Fruit fly (Drosophila melanogaster): ENCODE data around the gene Sk2.

The Sk2 gene

dm6 chr3L:3074380-3074779 is 27.5 kb downstream of the Sk2 start (continued):
- TF ChIP-seq lz (GFP tag; optimal IDR thresholded peaks at IDR 0.05) (peak; percentile 58), pdm3 (GFP tag; optimal IDR thresholded peaks at IDR 0.05) (peak; percentile 44), fd59A (GFP tag; optimal IDR thresholded peaks at IDR 0.05) (no peak), Met (GFP tag; optimal IDR thresholded peaks at IDR 0.05) (peak; percentile 79), Sox14 (GFP tag; optimal IDR thresholded peaks at IDR 0.05) (peak; percentile 66), ss (GFP tag; optimal IDR thresholded peaks at IDR 0.05) (no peak), Hr38 (GFP tag; optimal IDR thresholded peaks at IDR 0.05) (no peak), CG6276 (GFP tag; optimal IDR thresholded peaks at IDR 0.05) (no peak), vri (GFP tag; optimal IDR thresholded peaks at IDR 0.05) (peak; percentile 16), CG8319 (GFP tag; optimal IDR thresholded peaks at IDR 0.05) (no peak), CG15336 (GFP tag; IDR thresholded peaks at IDR 0.05) (0 out of 2 replicates have a peak, but pooled peaks have one; percentile 9), Hr4 (GFP tag; optimal IDR thresholded peaks at IDR 0.05) (peak; percentile 6), fd85E (GFP tag; optimal IDR thresholded peaks at IDR 0.05) (no peak), net (GFP tag; optimal IDR thresholded peaks at IDR 0.05) (peak; percentile 13), dac (GFP tag; optimal IDR thresholded peaks at IDR 0.05) (no peak), acj6 (GFP tag; optimal IDR thresholded peaks at IDR 0.05) (peak; percentile 45), Ets96B (tag; optimal IDR thresholded peaks at IDR 0.05) (peak; percentile 51), CG11762 (GFP tag; optimal IDR thresholded peaks at IDR 0.05; ENCODE audit: insufficient read depth) (peak; percentile 7)

DNA sequence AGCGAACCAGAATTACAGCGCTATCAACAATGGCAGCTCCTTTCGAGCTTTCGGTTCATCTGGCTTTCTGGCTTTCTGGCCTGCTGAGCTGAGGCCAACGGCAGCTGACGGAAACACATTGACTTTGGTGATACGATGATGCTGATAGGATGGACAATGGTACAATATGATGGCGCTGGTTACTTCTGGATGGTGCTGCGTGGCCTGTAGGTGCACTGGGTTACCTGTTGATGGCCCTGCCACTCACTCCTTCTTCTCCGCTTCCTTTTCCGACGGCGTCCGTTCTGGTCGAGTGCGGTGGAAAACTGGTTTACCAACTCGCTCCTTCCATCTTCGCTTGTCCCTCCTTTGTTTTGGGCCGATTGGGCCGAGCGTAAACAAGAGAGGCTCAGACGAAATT is 27.9 kb downstream of the Sk2 start:
- no peak for TF ChIP-seq dsx (GFP tag; optimal IDR thresholded peaks at IDR 0.05; ENCODE audit: poor library complexity, severe bottlenecking)
- no peak for TF ChIP-seq CG4318 (GFP tag; optimal IDR thresholded peaks at IDR 0.05)
- no peak for TF ChIP-seq lz (GFP tag; optimal IDR thresholded peaks at IDR 0.05)
- TF ChIP-seq OdsH (GFP tag; optimal IDR thresholded peaks at IDR 0.05) = no peak
- peak; percentile 70 for TF ChIP-seq CG6854 (GFP tag; optimal IDR thresholded peaks at IDR 0.05)
- TF ChIP-seq ss (GFP tag; optimal IDR thresholded peaks at IDR 0.05) = peak in 1 of 2 experiments; percentile 16
- TF ChIP-seq cyc (GFP tag; optimal IDR thresholded peaks at IDR 0.05) = no peak
- no peak for TF ChIP-seq Hr4 (GFP tag; optimal IDR thresholded peaks at IDR 0.05)
- no peak for TF ChIP-seq Ets21C (GFP tag; optimal IDR thresholded peaks at IDR 0.05)
- TF ChIP-seq CG6163 (GFP tag; IDR thresholded peaks at IDR 0.05) = 0 out of 3 replicates have a peak, but pooled peaks have one; percentile 18
- TF ChIP-seq Sox102F (GFP tag; optimal IDR thresholded peaks at IDR 0.05) = no peak
- no peak for TF ChIP-seq CG32006 (GFP tag; optimal IDR thresholded peaks at IDR 0.05)
- TF ChIP-seq CG11902 (GFP tag; optimal IDR thresholded peaks at IDR 0.05) = no peak
- no peak for TF ChIP-seq CG10669 (GFP tag; optimal IDR thresholded peaks at IDR 0.05)
- TF ChIP-seq pdm3 (GFP tag; optimal IDR thresholded peaks at IDR 0.05) = no peak

DNA sequence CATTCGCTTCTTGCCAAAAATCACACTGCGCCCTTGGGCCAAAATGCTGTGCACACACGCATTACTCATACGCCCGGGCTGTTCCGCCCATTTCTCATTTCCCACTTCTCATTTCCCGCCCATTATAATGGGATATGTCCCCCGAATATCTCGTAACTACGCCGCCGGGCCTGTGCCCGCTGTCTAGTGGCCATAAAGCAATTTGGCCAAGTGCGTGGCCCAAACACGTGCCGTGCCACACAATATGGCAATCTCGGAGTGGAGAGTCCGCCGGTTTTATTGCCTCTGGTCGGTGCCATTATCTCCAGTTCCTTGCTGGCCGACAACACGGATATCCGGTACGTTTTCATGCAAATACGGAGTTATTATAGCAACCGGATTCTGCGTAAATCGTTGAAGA is 30.1 kb downstream of the Sk2 start:
- TF ChIP-seq cyc (GFP tag; optimal IDR thresholded peaks at IDR 0.05) (no peak), CG6792 (GFP tag; optimal IDR thresholded peaks at IDR 0.05) (no peak), CG8119 (GFP tag; IDR thresholded peaks at IDR 0.05) (no peak), acj6 (GFP tag; optimal IDR thresholded peaks at IDR 0.05) (no peak), eg (GFP tag; IDR thresholded peaks at IDR 0.05) (0 out of 3 replicates have a peak, but pooled peaks have one; percentile 0), CG32006 (GFP tag; optimal IDR thresholded peaks at IDR 0.05) (no peak), net (GFP tag; optimal IDR thresholded peaks at IDR 0.05) (no peak)

DNA sequence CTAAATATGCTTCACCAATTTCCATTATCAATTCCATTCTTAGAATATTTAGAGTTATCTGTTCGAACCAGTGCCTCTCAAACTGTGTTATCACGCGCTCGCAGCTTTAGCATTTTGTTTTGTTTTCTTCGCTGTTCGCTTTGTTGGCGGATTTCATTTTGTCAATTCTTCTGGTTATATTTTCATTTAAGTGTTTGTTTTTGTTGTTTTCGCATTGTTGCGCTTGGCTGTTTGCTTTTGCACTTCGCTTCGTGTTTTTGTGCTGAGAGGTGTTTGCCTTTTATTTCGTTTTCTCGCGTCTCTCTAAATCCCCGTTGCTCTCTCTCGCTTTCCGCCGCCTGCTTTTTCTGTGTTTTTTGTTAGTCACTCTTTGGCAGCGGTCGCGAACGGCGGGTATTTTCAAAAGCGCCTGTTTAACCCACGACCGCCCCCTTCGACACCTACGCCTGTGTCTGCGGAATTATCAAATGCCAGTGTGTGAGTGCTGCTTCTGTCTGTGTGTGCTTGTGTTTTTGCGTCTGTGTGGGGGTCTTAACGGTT is 30.8 kb downstream of the Sk2 start:
- TF ChIP-seq CG31627 (GFP tag; optimal IDR thresholded peaks at IDR 0.05) (no peak), topi (GFP tag; optimal IDR thresholded peaks at IDR 0.05) (peak; percentile 6), salr (GFP tag; optimal IDR thresholded peaks at IDR 0.05) (peak; percentile 4 to 61), acj6 (GFP tag; optimal IDR thresholded peaks at IDR 0.05) (peak; percentile 22), Hr38 (GFP tag; optimal IDR thresholded peaks at IDR 0.05) (no peak), svp (GFP tag) (peak; percentile 94), pdm3 (GFP tag; optimal IDR thresholded peaks at IDR 0.05) (peak; percentile 56), CG16779 (tag; optimal IDR thresholded peaks at IDR 0.05) (peak; percentile 62), CG6854 (GFP tag; optimal IDR thresholded peaks at IDR 0.05) (peak; percentile 73), CG11762 (GFP tag; optimal IDR thresholded peaks at IDR 0.05; ENCODE audit: insufficient read depth) (no peak), cyc (GFP tag; optimal IDR thresholded peaks at IDR 0.05) (peak; percentile 23), Hr39 (GFP tag; optimal IDR thresholded peaks at IDR 0.05) (peak; percentile 41), CG8319 (GFP tag; optimal IDR thresholded peaks at IDR 0.05) (no peak), CG15336 (GFP tag; IDR thresholded peaks at IDR 0.05) (peak; percentile 91), CG6276 (GFP tag; optimal IDR thresholded peaks at IDR 0.05) (peak; percentile 62), Sox102F (GFP tag; optimal IDR thresholded peaks at IDR 0.05) (peak; percentile 86), CG8119 (GFP tag; IDR thresholded peaks at IDR 0.05) (peak; percentile 91), fd85E (GFP tag; optimal IDR thresholded peaks at IDR 0.05) (peak; percentile 2), CG1621 (tag; optimal IDR thresholded peaks at IDR 0.05) (peak; percentile 75), dsx (GFP tag; optimal IDR thresholded peaks at IDR 0.05; ENCODE audit: poor library complexity, severe bottlenecking) (peak; percentile 68), Gug (GFP tag; IDR thresholded peaks at IDR 0.05) (no peak), esn (GFP tag; optimal IDR thresholded peaks at IDR 0.05) (peak; percentile 61), eg (GFP tag; IDR thresholded peaks at IDR 0.05) (peak; percentile 77), CG6792 (GFP tag; optimal IDR thresholded peaks at IDR 0.05) (peak; percentile 54), fd59A (GFP tag; optimal IDR thresholded peaks at IDR 0.05) (peak; percentile 16), Lpt (GFP tag; optimal IDR thresholded peaks at IDR 0.05) (peak; percentile 80)
